Worm (Caenorhabditis elegans) whole organism, L3 larva: ENCODE results near the gene F47G9.6.

Experiments used
- R02D3.7 ChIP-seq: fragments of 150-350 bp; optimal IDR thresholded peaks from 2 replicates; lab custom pipeline; 2014; ENCODE audit warnings: missing biosample characterization, missing genetic modification characterization
- aly-2 ChIP-seq: fragments of 150-350 bp; optimal IDR thresholded peaks from 2 replicates; lab custom pipeline; 2014; ENCODE audit warnings: missing biosample characterization, missing genetic modification characterization
- ama-1 ChIP-seq: fragments of 150-350 bp; optimal IDR thresholded peaks from 2 replicates; lab custom pipeline; 2018
- ceh-16 ChIP-seq: sonication (generic microtip); optimal IDR thresholded peaks from 2 replicates; lab custom pipeline; 2017; ENCODE audit warnings: missing biosample characterization, missing genetic modification characterization
- ceh-28 ChIP-seq: fragments of 150-350 bp; optimal IDR thresholded peaks from 2 replicates; lab custom pipeline; 2014; ENCODE audit warnings: missing biosample characterization, missing genetic modification reagents, missing genetic modification characterization
- daf-12 ChIP-seq: fragments of 150-350 bp; optimal IDR thresholded peaks from 2 replicates; lab custom pipeline; 2014; ENCODE audit warnings: missing biosample characterization, missing genetic modification reagents, missing genetic modification characterization
- egl-27 ChIP-seq: sonication (generic microtip); optimal IDR thresholded peaks from 4 replicates; lab custom pipeline; 2017; ENCODE audit warnings: missing biosample characterization, missing genetic modification reagents, missing genetic modification characterization
- egl-5 ChIP-seq: fragments of 150-350 bp; optimal IDR thresholded peaks from 2 replicates; lab custom pipeline; 2017; ENCODE audit warnings: missing biosample characterization, missing genetic modification reagents, missing genetic modification characterization, inconsistent platforms
- elt-1 ChIP-seq: fragments of 150-350 bp; optimal IDR thresholded peaks from 2 replicates; lab custom pipeline; 2014; ENCODE audit warnings: missing biosample characterization, missing genetic modification characterization
- elt-2 ChIP-seq: sonication (generic microtip); optimal IDR thresholded peaks from 2 replicates; lab custom pipeline; 2016; ENCODE audit warnings: missing genetic modification reagents, mild to moderate bottlenecking, missing genetic modification characterization, missing compliant biosample characterization
- elt-3 ChIP-seq, 3 experiments: fragments of 150-350 bp in 1 of 3; sonication (generic microtip) in 2 of 3; optimal IDR thresholded peaks; 2 replicates in 2 of 3; 4 replicates in 1 of 3; lab custom pipeline; 2014 to 2017; ENCODE audit warnings: missing biosample characterization in 3 of 3, missing genetic modification characterization in 3 of 3
- eor-1 ChIP-seq, 2 experiments: fragments of 150-350 bp; optimal IDR thresholded peaks; 2 replicates each; lab custom pipeline; 2014 to 2018; ENCODE audit warnings: missing biosample characterization in 2 of 2, missing genetic modification characterization in 2 of 2
- fkh-10 ChIP-seq: sonication (generic microtip); optimal IDR thresholded peaks from 2 replicates; lab custom pipeline; 2017; ENCODE audit warnings: missing biosample characterization, missing genetic modification reagents, missing genetic modification characterization
- fkh-2 ChIP-seq: fragments of 150-350 bp; optimal IDR thresholded peaks from 2 replicates; lab custom pipeline; 2014; ENCODE audit warnings: missing biosample characterization, missing genetic modification reagents, missing genetic modification characterization
- fos-1 ChIP-seq: fragments of 150-350 bp; optimal IDR thresholded peaks from 2 replicates; lab custom pipeline; 2014; ENCODE audit warnings: missing biosample characterization, missing genetic modification characterization
- jun-1 ChIP-seq: fragments of 150-350 bp; optimal IDR thresholded peaks from 2 replicates; lab custom pipeline; 2014; ENCODE audit warnings: missing biosample characterization, missing genetic modification reagents, missing genetic modification characterization
- lin-15B ChIP-seq: fragments of 150-350 bp; optimal IDR thresholded peaks from 2 replicates; lab custom pipeline; 2014; ENCODE audit warnings: missing biosample characterization, missing genetic modification characterization
- lin-39 ChIP-seq: fragments of 150-350 bp; optimal IDR thresholded peaks from 2 replicates; lab custom pipeline; 2018; ENCODE audit warnings: missing biosample characterization, missing genetic modification reagents, missing genetic modification characterization
- lsy-12 ChIP-seq: sonication (generic microtip); optimal IDR thresholded peaks from 2 replicates; lab custom pipeline; 2016; ENCODE audit warnings: mild to moderate bottlenecking, missing genetic modification characterization, missing compliant biosample characterization
- mml-1 ChIP-seq: fragments of 150-350 bp; sonication (generic microtip); optimal IDR thresholded peaks from 3 replicates; lab custom pipeline; 2014; ENCODE audit warnings: missing biosample characterization, missing genetic modification characterization
- nfya-1 ChIP-seq: sonication (generic microtip); optimal IDR thresholded peaks from 2 replicates; lab custom pipeline; 2017; ENCODE audit warnings: missing genetic modification characterization, mild to moderate bottlenecking, missing compliant biosample characterization, antibody characterized with exemption, moderate library complexity; ENCODE audit not compliant: insufficient read depth
- nhr-11 ChIP-seq: fragments of 150-350 bp; optimal IDR thresholded peaks from 2 replicates; lab custom pipeline; 2014; ENCODE audit warnings: missing biosample characterization, missing genetic modification characterization
- nhr-12 ChIP-seq: fragments of 150-350 bp; optimal IDR thresholded peaks from 2 replicates; lab custom pipeline; 2014; ENCODE audit warnings: missing biosample characterization, missing genetic modification characterization
- nhr-25 ChIP-seq: sonication (generic microtip); optimal IDR thresholded peaks from 2 replicates; lab custom pipeline; 2017; ENCODE audit warnings: missing biosample characterization, missing genetic modification characterization
- nhr-28 ChIP-seq: fragments of 150-350 bp; optimal IDR thresholded peaks from 2 replicates; lab custom pipeline; 2014; ENCODE audit warnings: missing biosample characterization, missing genetic modification characterization
- nhr-76 ChIP-seq: fragments of 150-350 bp; sonication (generic microtip); optimal IDR thresholded peaks from 5 replicates; lab custom pipeline; 2014; ENCODE audit warnings: missing biosample characterization, missing genetic modification characterization
- nhr-77 ChIP-seq: fragments of 150-350 bp; optimal IDR thresholded peaks from 2 replicates; lab custom pipeline; 2014; ENCODE audit warnings: missing biosample characterization, missing genetic modification characterization
- pha-4 ChIP-seq: fragments of 150-350 bp; optimal IDR thresholded peaks from 2 replicates; lab custom pipeline; 2014; ENCODE audit warnings: missing biosample characterization, missing genetic modification reagents, missing genetic modification characterization
- pqm-1 ChIP-seq: fragments of 150-350 bp; optimal IDR thresholded peaks from 2 replicates; lab custom pipeline; 2017; ENCODE audit warnings: missing biosample characterization, missing genetic modification characterization, inconsistent platforms
- sea-2 ChIP-seq: fragments of 150-350 bp; sonication (generic microtip); optimal IDR thresholded peaks from 4 replicates; lab custom pipeline; 2014; ENCODE audit warnings: missing biosample characterization, missing genetic modification reagents, missing genetic modification characterization
- skn-1 ChIP-seq: fragments of 150-350 bp; optimal IDR thresholded peaks from 2 replicates; lab custom pipeline; 2014; ENCODE audit warnings: missing biosample characterization, missing genetic modification characterization
- snpc-4 ChIP-seq: fragments of 150-350 bp; optimal IDR thresholded peaks from 2 replicates; lab custom pipeline; 2014; ENCODE audit warnings: missing biosample characterization, missing genetic modification characterization
- tbx-2 ChIP-seq: sonication (generic microtip); optimal IDR thresholded peaks from 2 replicates; lab custom pipeline; 2016; ENCODE audit warnings: mild to moderate bottlenecking, missing genetic modification characterization, missing compliant biosample characterization
- unc-39 ChIP-seq: sonication (generic microtip); optimal IDR thresholded peaks from 4 replicates; lab custom pipeline; 2017; ENCODE audit warnings: missing biosample characterization, missing genetic modification characterization
- unc-62 ChIP-seq: fragments of 150-350 bp; sonication (generic microtip); optimal IDR thresholded peaks from 4 replicates; lab custom pipeline; 2014; ENCODE audit warnings: missing biosample characterization, missing genetic modification reagents, missing genetic modification characterization
- zag-1 ChIP-seq: fragments of 150-350 bp; optimal IDR thresholded peaks from 2 replicates; lab custom pipeline; 2014; ENCODE audit warnings: missing biosample characterization, missing genetic modification characterization

Gene F47G9.6

DNA sequence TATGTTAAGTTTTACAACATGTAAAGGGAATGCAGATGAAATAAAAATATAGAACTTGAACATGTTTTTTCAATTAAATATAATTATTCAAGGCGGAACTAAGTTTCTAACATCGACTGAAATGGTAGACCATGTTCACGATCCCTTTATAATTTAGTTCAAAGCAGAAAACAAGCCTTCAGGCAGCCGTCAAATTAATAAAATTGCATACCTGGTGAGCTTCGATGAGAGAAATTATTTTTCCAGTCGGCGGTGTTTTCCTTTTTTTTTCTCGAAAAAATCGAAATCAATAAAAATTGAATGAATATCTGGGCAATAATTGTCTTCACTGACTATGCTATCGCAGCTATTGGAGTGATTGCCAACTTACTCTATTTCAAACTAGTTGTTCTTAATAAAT is 38.3 kb upstream of the F47G9.6 start, which contains the start of gene C03E10.1:
TSS of gene C03E10.1 (plus strand) at position 301 of the 400 bp plus-strand sequence.
- TF ChIP-seq nhr-11 (tag; lab: Kevin White, UChicago) (no peak), elt-3 (tag; optimal IDR thresholded peaks at IDR 0.05; lab: Kevin White, UChicago) (no peak)

DNA sequence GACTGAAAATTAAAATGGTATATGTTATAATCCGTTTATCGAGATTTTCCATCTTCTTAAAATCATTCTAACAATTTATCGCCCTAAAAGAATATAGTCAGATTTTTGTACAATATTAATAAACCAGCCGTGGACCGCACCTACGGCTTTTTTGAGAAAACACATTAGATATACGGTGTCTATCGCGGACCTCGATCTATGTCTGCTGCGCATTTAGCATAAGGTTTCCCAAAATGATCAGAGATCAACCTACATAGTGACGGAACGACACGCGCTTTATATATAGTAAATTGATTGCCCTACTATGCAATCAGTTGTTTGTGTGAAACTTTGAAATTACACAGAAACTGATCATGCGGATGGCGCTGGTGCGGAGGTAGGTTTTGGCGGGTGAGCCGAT is 36.5 kb upstream of the F47G9.6 start:
- TF ChIP-seq fos-1 (tag; lab: Kevin White, UChicago): no peak
- TF ChIP-seq nhr-28 (tag; lab: Kevin White, UChicago): no peak
- TF ChIP-seq fkh-10 (GFP tag; lab: Kevin White, UChicago): no peak
- no peak for TF ChIP-seq elt-3 (tag; optimal IDR thresholded peaks at IDR 0.05; lab: Kevin White, UChicago)
- no peak for TF ChIP-seq eor-1 (tag; optimal IDR thresholded peaks at IDR 0.05; lab: Kevin White, UChicago)
- TF ChIP-seq daf-12 (tag; lab: Kevin White, UChicago): no peak
- TF ChIP-seq pqm-1 (tag; lab: Kevin White, UChicago): no peak
- no peak for TF ChIP-seq tbx-2
- TF ChIP-seq unc-39 (tag; lab: Kevin White, UChicago): no peak
- TF ChIP-seq, all 47 proteins: peak for 0

- no peak for TF ChIP-seq nhr-25 (tag; lab: Kevin White, UChicago)
Observed at ce11 chrV:11294393-11294792, 34.8 kb upstream of the F47G9.6 start, which contains the start of gene T03F7.6. T03F7.6 (plus strand) TSS chrV:11294693.

ce11 chrV:11298632-11299031 is 30.6 kb upstream of the F47G9.6 start, which contains the start of gene T03F7.5:
T03F7.5 (minus strand) TSS chrV:11298732.
- TF ChIP-seq tbx-2: no peak
- no peak for TF ChIP-seq elt-2
- no peak for TF ChIP-seq sea-2 (GFP tag; lab: Kevin White, UChicago)
- TF ChIP-seq, all 47 proteins: peak for 0

ce11 chrV:11299406-11299805 is 29.8 kb upstream of the F47G9.6 start:
- TF ChIP-seq nhr-76 (tag; lab: Kevin White, UChicago) (no peak), ceh-28 (no peak), daf-12 (tag; lab: Kevin White, UChicago) (no peak), egl-27 (tag; lab: Kevin White, UChicago) (no peak), ama-1 (lab: Kevin White, UChicago) (no peak), nhr-12 (tag; lab: Kevin White, UChicago) (no peak), elt-3 (tag; optimal IDR thresholded peaks at IDR 0.05; lab: Kevin White, UChicago) (no peak), nhr-28 (tag; lab: Kevin White, UChicago) (no peak), lsy-12 (no peak), pha-4 (tag; lab: Kevin White, UChicago) (no peak), lin-39 (tag; lab: Kevin White, UChicago) (no peak), unc-39 (tag; lab: Kevin White, UChicago) (no peak), pqm-1 (tag; lab: Kevin White, UChicago) (no peak), fkh-10 (GFP tag; lab: Kevin White, UChicago) (no peak), jun-1 (tag; lab: Kevin White, UChicago) (no peak), eor-1 (tag; optimal IDR thresholded peaks at IDR 0.05; lab: Kevin White, UChicago) (no peak), zag-1 (tag; lab: Kevin White, UChicago) (no peak), fos-1 (tag; lab: Kevin White, UChicago) (no peak), fkh-2 (no peak), lin-15B (tag; lab: Kevin White, UChicago) (no peak)
- TF ChIP-seq, all 47 proteins: peak for 0

DNA sequence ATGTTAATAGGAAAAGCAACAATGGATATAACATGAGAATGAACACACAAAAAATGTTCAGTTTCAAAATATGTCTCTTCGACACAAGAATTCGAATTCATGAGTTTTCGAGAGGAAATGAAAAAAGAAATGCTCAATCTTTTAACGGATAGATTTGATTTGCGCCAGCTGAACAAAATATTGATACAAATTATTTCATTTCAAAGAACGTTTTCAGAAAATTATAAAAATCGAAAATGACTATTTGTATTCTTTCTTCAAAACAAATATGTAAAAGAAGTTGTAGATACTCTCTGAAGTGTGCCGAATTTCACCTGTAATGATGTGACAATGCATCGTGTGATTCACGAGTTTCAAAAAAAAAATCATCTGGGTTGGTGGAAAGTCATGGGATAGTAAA is 28.7 kb upstream of the F47G9.6 start, which contains the start of gene srh-47:
TSS of gene srh-47 (minus strand) at position 101 of the 400 bp plus-strand sequence.
- TF ChIP-seq lin-39 (tag; lab: Kevin White, UChicago) (no peak), nhr-11 (tag; lab: Kevin White, UChicago) (no peak), nhr-28 (tag; lab: Kevin White, UChicago) (no peak), elt-1 (no peak)

DNA sequence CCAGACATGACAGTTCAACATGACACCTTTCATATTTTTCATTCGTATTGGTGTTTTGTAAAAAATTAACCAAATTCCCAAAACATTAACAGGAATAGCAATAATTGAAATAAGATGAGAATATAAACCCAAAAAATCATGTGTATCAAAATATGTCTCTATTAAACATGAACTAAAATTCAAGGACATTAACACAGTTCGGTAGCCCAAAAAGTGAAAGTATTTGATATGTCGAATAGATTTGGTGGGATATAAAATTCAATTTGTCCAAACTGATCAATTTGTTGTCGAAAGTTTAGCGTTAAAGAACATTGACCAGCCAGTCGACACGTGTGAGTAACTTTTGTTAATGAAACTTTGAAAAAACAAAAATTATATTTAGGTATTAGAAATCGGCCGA is 26.5 kb upstream of the F47G9.6 start, which contains the start of gene srh-46:
TSS of gene srh-46 (minus strand) at position 189 of the 400 bp plus-strand sequence.
- no peak for TF ChIP-seq mml-1
- no peak for TF ChIP-seq aly-2 (tag; lab: Kevin White, UChicago)
- TF ChIP-seq lin-15B (tag; lab: Kevin White, UChicago): no peak
- no peak for TF ChIP-seq ceh-16 (tag; lab: Kevin White, UChicago)
- TF ChIP-seq elt-3 (tag; optimal IDR thresholded peaks at IDR 0.05; lab: Kevin White, UChicago): no peak
- no peak for TF ChIP-seq snpc-4 (tag; lab: Kevin White, UChicago)
- no peak for TF ChIP-seq tbx-2
- no peak for TF ChIP-seq eor-1 (tag; optimal IDR thresholded peaks at IDR 0.05; lab: Kevin White, UChicago)
- no peak for TF ChIP-seq fos-1 (tag; lab: Kevin White, UChicago)
- TF ChIP-seq nhr-77 (tag; lab: Kevin White, UChicago): no peak
- TF ChIP-seq R02D3.7 (tag; lab: Kevin White, UChicago): no peak
- no peak for TF ChIP-seq nfya-1
- no peak for TF ChIP-seq fkh-2
- no peak for TF ChIP-seq ama-1 (lab: Kevin White, UChicago)
- TF ChIP-seq ceh-28: no peak
- TF ChIP-seq nhr-12 (tag; lab: Kevin White, UChicago): no peak
- no peak for TF ChIP-seq unc-62
- no peak for TF ChIP-seq skn-1 (tag; lab: Kevin White, UChicago)
- no peak for TF ChIP-seq egl-5 (tag; lab: Kevin White, UChicago)
- no peak for TF ChIP-seq elt-1
- TF ChIP-seq, all 47 proteins: peak for 0
